Fruit fly (Drosophila melanogaster) whole organism, larva: ENCODE results near the gene Polr1B.
"Not testable (repeated sequence)": the region's sequence is repeated elsewhere in the genome, so short reads cannot be mapped to it uniquely, and the experiment has no call there.

Experiments used
- noc ChIP-seq: fragments of 200-800 bp; sonication (Bioruptor generic); optimal IDR thresholded peaks from 3 replicates; lab custom pipeline; 2019; ENCODE audit warnings: missing biosample characterization, mild to moderate bottlenecking, missing genetic modification characterization, moderate library complexity

Gene Polr1B

DNA sequence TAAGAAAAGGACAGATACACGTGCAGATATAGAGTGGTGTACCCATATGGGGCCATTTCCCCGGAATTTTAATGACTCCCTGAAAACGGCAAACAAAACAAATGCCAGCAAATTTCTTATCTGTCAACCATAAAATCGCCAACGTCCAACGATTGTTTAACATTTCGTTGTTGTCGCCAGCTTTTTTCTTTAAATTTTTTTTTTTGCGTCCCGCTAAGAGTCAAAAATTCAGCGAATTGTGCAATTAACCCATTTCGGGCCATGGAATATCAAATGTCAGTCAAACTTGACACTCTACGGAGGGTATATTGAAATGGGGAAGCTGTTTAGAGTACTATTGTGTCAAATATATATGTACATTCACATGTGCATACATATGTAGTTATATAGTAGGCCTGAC is 28.0 kb downstream of the Polr1B start:
- no peak for TF ChIP-seq noc (tag; lab: Kevin White, UChicago)

DNA sequence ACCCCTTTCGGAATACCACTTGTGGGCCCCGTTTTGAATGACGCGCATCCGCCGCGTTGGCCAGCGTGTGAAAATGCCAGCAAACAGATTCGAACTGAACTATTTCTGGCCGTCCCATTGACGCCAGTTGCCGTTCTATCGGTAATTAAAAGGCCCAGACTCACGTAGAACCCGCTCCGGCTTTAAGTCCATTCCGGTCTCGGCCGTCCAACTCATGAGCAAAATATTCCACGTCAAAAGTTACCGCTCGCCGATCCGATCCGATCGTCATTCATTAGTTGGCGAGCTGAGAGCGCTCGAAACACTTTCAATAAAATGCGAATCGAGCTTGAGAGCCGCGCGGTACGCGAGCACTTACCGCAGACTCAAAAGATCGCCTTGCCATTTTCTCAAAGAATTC is 30.4 kb downstream of the Polr1B start:
- no peak for TF ChIP-seq noc (tag; lab: Kevin White, UChicago)

DNA sequence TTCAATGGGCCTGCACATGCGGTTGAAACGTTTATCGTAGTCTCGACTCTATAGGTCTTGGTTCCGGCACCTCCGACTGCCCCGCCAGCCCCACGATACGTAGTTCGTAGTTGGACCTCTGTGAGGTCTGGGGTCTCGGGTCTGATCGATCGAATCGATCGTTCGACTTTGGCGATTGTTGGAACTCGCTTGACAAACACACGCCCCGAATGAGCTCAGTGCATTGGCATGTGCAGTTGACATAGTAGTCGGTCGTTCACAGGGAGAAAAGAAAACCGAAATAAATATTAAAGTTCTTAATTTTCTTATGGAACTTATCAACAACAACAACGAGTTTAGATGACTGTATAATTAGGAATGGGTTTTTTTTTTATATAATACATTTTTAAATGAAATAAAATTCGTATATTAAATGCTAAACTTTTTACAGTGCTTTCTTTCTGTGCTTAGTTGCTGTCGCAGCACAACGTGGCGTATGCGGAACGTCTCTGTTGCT is 31.3 kb downstream of the Polr1B start:
- no peak for TF ChIP-seq noc (tag; lab: Kevin White, UChicago)

DNA sequence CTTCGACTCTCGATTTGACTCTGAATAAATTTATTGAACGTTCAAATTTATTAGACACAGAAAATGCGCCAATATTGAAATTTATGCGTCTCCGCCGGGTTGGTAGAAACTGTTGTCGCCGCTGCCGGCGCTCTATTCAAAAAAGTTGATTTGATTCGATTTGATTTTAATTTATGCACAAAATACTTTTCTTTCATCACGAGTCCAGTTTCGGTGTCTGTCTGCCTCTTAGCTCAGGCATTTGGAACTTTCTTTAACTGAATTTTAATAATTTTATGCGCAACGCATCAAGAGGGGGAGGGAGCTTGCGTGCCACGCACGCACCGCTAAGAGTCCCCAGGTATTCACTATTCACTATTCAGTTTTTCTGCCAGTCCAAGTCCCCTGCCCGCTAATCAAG is 33.4 kb downstream of the Polr1B start:
- TF ChIP-seq noc (tag; lab: Kevin White, UChicago) = no peak

DNA sequence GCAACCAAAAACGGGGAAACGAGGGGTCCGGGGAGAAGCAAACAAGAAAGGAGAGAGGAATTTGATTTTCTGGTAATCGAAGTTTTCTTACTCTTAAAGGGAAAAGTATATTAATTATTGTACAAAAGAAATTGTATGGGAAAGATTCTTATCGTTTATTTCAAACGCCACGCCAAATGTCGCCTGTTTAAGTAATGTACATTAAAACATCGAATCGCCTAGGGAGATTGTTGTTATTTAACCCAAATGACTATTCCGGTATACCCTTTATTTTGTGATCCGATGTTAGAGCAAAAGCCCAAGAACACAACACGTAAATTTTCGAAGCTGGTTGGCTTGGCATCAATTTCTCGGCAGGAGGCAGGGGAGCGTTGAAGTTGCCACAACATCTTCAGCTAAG is 35.3 kb downstream of the Polr1B start:
- no peak for TF ChIP-seq noc (tag; lab: Kevin White, UChicago)

DNA sequence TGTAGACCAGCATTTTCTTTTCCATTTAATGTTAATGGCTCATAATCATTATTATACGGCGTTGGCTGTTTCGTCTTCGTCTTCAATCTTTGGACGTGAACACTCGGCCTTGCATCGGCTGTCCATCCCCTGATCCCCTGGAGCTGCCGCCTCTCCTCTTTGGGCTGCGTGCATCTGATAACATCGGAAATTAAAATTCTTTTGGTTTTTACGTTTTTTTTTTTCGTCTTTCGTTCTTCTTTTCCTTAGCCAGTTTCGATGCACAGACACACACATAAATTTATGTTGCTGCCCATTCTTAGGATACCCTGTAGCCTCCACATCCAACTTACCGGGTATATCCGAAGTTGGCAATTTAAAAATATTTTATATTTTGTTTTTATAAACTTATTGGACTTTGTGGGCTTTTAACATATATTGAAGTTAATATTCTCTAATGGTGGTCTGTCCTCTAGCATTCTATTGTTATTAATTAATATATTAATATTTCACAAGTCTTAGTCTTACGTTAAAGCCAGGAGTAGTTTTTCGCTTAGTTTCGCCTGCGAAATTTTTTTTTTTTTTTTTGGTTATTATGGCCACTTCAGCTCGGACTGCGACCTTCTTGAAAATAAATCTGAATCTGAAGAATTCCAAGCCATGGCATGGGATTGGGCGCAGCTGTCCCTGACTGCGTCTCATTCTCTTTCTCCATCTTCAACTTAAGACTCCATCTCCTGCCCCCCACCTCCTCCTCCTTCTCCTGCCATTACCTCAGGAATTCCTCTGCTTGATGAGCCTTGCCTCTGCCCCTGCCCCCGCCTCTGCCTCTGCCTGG is 36.8 kb downstream of the Polr1B start:
- no peak for TF ChIP-seq noc (tag; lab: Kevin White, UChicago)

DNA sequence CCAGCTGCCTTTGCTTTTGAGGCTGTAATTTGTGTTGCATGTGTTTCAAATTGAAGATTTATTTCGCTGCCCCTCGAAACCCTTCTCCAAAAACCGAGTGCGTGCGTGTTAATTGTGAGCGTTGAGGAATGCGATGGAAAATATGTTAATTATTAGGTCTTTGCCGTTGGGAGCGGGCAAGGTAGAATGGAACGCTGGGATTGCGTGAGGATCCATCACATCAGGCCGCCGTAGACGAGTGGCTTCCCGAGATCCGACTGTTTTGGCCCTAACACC is 37.3 kb downstream of the Polr1B start:
- no peak for TF ChIP-seq noc (tag; lab: Kevin White, UChicago)

DNA sequence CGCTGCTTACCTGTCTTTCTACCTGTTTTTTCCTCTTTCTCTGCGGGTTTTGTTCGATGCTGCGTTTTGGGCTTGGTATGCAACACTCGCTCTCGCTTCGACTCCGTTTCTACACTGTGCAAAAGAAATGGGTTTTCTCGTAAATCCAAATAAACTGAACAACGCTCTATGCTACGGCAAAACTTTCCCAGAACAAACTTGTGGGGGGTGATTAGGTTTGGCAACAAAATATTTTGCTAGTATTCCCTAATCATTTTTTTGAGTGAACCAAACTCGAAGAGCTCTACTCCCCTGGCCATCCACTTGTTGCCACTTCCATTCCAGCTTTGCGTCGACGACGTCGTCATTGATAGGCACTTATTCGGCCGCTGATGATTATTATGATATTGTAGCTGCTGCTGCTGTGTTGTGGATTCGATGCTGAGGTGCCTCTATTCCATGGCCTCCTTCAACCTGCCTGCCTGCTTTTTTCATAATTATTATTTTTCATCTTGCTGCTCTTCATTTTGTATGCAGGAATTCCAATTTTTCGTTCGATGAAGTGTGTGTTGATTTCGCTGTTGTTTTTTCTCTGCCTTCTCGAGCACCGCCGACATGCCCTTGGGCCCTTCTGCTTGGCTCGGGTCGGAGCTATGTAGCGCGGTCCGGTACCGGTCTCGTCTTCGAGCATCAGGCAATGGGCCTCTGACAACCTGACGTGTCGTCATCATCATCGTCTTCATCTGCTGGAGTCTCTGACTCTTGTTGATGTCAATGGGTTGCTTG is 38.0 kb downstream of the Polr1B start:
- TF ChIP-seq noc (tag; lab: Kevin White, UChicago) = no peak

DNA sequence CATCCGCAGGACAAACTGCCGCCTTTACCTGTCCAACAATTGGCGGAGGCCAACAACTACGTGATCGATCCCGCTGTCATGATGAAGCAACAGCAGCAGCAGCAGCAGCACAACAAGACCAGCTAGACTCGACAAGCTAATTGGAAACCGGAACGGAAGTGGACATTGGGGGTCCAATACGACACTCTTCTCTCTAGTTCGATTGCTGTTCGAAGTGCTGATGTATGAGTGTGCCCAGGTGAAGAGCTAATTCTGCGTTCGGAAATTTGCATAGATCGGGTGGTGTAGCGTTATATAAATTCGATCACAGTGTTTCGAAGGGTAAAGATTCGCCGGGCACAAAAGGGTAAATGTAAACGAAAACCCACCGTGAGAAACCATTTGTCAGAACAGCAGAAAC is 43.0 kb downstream of the Polr1B start:
- TF ChIP-seq noc (tag; lab: Kevin White, UChicago) = no peak

DNA sequence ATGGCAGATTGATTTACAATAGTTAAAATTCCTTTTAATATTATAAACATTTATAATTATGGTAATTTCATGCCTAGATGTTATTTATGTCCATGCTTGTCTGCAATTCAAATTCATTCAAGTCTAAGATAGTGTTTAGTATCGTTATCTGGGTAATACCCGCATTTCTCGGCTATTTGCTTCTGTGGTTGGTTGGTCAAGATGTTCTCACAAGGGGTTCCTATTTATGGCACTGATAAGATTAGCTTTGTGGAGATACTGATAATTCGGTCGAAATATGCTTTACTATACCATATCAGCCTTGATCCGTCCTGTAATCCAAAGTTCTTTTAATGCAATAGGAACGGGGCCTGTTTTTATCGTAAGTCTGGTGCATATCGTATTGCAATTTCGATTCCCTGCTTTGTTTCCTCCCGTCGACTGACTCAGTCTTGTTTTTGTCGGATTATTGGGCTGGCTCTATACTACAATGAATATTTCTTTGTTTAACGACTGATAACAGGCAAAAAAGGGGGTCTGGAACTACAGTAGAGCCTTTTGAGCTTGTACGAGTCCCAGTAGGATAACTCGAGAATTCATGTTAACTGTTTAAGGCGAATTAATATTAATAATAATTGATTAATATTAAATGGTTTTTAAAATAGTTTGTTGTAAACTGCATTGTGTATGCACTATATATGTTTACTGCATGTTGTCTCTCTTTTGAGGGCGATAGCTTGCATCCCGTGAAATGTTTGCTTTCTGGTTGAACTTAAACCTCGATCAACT is 47.8 kb downstream of the Polr1B start:
- no peak for TF ChIP-seq noc (tag; lab: Kevin White, UChicago)

DNA sequence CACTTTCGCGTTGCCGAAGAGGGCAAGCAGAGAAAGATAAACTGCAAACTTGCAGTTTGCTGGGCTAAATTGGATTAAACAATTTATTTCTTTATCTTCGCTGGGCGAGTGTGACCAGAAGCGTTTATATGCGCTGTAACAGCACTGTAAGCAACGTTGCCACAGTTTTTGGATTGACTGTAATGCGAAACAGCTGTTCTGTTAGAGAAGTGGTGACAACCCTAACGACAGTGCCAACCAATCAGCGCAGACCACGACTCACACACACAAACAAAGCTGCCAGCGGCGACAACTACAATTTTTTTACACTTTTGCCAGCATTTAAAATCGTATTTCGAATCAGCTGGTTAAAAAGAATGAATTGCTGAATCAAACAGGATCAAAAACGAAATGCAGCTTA is 48.8 kb downstream of the Polr1B start, which contains the start of the genes crq and shv:
Gene crq (minus strand): TSS at position 153 of the 400 bp plus-strand sequence.
Gene shv (plus strand): TSS at position 237 of the 400 bp plus-strand sequence.
- TF ChIP-seq noc (tag; lab: Kevin White, UChicago) = no peak

DNA sequence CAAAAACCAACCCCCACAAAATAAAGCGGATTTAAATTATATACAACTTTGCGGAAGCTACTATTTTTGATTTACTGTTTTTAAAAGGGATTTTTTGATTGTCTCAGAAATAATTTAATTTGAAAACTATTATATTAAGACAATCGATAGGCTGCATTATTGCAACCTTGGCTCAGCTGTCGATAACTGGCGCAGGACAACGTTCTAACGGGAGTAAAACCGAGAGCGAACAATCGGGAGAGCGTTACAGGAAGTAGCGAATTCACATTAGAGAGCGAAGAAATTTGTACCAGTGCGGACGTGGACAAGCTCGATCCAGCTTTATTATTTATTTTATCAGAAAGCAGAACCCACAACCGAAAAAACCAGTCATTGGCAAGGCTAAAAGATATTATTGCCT is 51.2 kb downstream of the Polr1B start, which contains the start of gene CG4133:
Gene CG4133 (plus strand): TSS at position 258 of the 400 bp plus-strand sequence.
- TF ChIP-seq noc (tag; lab: Kevin White, UChicago) = not testable (repeated sequence)

DNA sequence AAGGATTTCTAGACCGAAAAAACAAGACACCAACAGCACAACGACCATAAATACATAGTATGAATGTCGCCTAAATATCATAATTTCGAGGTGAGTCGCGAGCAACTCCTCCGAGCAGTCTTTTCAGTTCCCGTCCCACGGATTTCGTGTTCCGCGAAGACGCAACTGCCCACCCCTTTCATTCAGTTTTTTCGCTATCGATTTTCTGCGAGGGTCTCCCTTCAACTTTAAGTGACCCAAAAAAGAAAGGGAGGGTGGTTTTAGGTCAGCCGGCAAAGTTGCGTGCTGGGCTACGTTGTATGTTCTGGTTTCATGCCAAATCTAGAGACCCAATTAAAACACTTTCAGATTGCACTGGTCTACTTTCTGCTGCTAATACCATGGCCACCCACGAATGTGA is 51.7 kb downstream of the Polr1B start:
- no peak for TF ChIP-seq noc (tag; lab: Kevin White, UChicago)
